Fruit fly (Drosophila melanogaster) whole organism, wandering third instar larva: ENCODE results near the gene CG17734.

ENCODE experiments used
- CG9705 ChIP-seq: fragments of 200-800 bp; sonication (Bioruptor generic); optimal IDR thresholded peaks from 2 replicates; lab custom pipeline; 2018; ENCODE audit warnings: missing biosample characterization, mild to moderate bottlenecking, missing genetic modification characterization
- CrebA ChIP-seq: fragments of 200-800 bp; sonication (Bioruptor generic); optimal IDR thresholded peaks from 2 replicates; lab custom pipeline; 2016; ENCODE audit warnings: missing biosample characterization, mild to moderate bottlenecking, missing genetic modification characterization, borderline replicate concordance
- Hr78 ChIP-seq: fragments of >200 bp; optimal IDR thresholded peaks from 2 replicates; lab custom pipeline; 2017; ENCODE audit warnings: missing biosample characterization, missing genetic modification characterization
- brk ChIP-seq: fragments of 200-800 bp; sonication (Bioruptor generic); optimal IDR thresholded peaks from 2 replicates; lab custom pipeline; 2016; ENCODE audit warnings: missing biosample characterization, mild to moderate bottlenecking, missing genetic modification characterization
- jim ChIP-seq: fragments of 175-275, 200-325 bp; sonication (Bioruptor generic); optimal IDR thresholded peaks from 2 replicates; lab custom pipeline; 2016; ENCODE audit warnings: missing biosample characterization, mild to moderate bottlenecking, missing genetic modification characterization
- rgr ChIP-seq: fragments of 200-800 bp; sonication (Bioruptor generic); optimal IDR thresholded peaks from 3 replicates; lab custom pipeline; 2016; ENCODE audit warnings: missing biosample characterization, mild to moderate bottlenecking, missing genetic modification characterization
- sage ChIP-seq: fragments of 200-800 bp; sonication (Bioruptor generic); optimal IDR thresholded peaks from 2 replicates; lab custom pipeline; 2016; ENCODE audit warnings: missing biosample characterization, mild to moderate bottlenecking, missing genetic modification characterization
- usp ChIP-seq: fragments of >200 bp; optimal IDR thresholded peaks from 2 replicates; lab custom pipeline; 2017; ENCODE audit warnings: missing biosample characterization, missing genetic modification characterization

DNA sequence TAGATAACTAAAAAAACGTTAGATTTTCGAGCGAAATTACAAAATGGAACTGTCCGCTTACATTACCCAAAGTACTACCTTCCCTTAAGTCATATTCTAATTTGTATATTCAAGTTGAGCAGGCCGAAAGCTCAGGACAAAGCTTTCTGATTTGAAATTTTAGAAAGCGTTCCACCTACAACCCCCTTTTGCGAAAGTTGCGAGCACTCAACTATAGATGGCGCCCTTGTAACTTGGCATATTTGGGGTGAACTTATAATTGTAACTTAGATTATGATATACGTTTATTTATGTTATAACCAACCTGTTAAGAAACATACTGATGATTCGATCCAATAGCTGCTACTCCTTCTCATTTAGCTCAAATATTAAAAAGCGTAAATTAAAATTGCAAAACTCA is 43.1 kb upstream of the CG17734 start:
- TF ChIP-seq brk (GFP tag; lab: Kevin White, UChicago) (no peak), CrebA (GFP tag; lab: Kevin White, UChicago) (no peak), usp (GFP tag; lab: Kevin White, UChicago) (no peak), sage (GFP tag; lab: Kevin White, UChicago) (no peak), Hr78 (GFP tag; lab: Kevin White, UChicago) (no peak), jim (GFP tag; lab: Kevin White, UChicago) (no peak), CG9705 (no peak), rgr (GFP tag; lab: Kevin White, UChicago) (no peak)
